Fruit fly (Drosophila melanogaster): ENCODE results near the gene CG43350.

DNA sequence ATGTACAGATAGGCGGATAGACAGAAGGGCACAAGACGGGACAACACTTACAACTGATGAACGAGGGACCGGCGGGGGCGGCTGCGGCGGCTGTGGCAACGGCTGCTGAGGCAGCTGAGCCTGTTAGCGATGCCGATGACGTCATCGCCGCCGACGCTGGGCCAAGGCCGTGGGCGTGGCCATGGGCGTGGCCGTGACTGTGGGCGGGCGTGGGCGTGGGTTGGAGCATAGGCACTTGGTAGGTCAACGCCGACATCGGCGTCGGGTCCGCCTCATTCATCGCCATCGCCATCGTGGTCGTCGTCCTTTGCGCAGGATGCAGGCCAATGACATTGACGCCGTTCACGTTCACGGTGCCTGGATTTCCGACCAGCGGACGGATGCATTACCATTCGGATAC, 28.4 kb downstream of the CG43350 start:
- TF ChIP-seq CG14655 (GFP tag; optimal IDR thresholded peaks at IDR 0.05) (no peak), Snoo (tag; optimal IDR thresholded peaks at IDR 0.05) (no peak)
